Fruit fly (Drosophila melanogaster): Measurements from ENCODE around the gene CG8086.

Gene CG8086

dm6 chr2L:8239032-8239650 lies 18.2 kb downstream of the CG8086 start:
- TF ChIP-seq Eip75B (GFP tag; optimal IDR thresholded peaks at IDR 0.05) (no peak), fkh (GFP tag; optimal IDR thresholded peaks at IDR 0.05) (peak; percentile 80), achi (GFP tag; optimal IDR thresholded peaks at IDR 0.05) (no peak), CG6163 (GFP tag; IDR thresholded peaks at IDR 0.05) (no peak)

- TF ChIP-seq Hr39 (GFP tag; optimal IDR thresholded peaks at IDR 0.05), result no peak
- peak; percentile 31 for TF ChIP-seq Met (GFP tag; optimal IDR thresholded peaks at IDR 0.05)
- peak; percentile 18 for TF ChIP-seq esn (GFP tag; optimal IDR thresholded peaks at IDR 0.05)
- peak; percentile 3 to 45 for TF ChIP-seq ss (GFP tag; optimal IDR thresholded peaks at IDR 0.05)
- TF ChIP-seq CG34406 (GFP tag; optimal IDR thresholded peaks at IDR 0.05), result peak; percentile 26
- TF ChIP-seq Hr4 (GFP tag; optimal IDR thresholded peaks at IDR 0.05), result no peak
- TF ChIP-seq CG6792 (GFP tag; optimal IDR thresholded peaks at IDR 0.05), result peak; percentile 41
- peak; percentile 39 for TF ChIP-seq Blimp-1 (GFP tag; optimal IDR thresholded peaks at IDR 0.05)
- TF ChIP-seq vri (GFP tag; optimal IDR thresholded peaks at IDR 0.05), result peak; percentile 16
- no peak for TF ChIP-seq CG6163 (GFP tag; IDR thresholded peaks at IDR 0.05)
- no peak for TF ChIP-seq pdm3 (GFP tag; optimal IDR thresholded peaks at IDR 0.05)
- no peak for TF ChIP-seq CG8119 (GFP tag; IDR thresholded peaks at IDR 0.05)
- TF ChIP-seq CG8319 (GFP tag; optimal IDR thresholded peaks at IDR 0.05), result no peak
- peak; percentile 25 for TF ChIP-seq CG8632 (GFP tag; optimal IDR thresholded peaks at IDR 0.05)
- peak; percentile 28 for TF ChIP-seq Eip78C (GFP tag)
- TF ChIP-seq fkh (GFP tag; optimal IDR thresholded peaks at IDR 0.05), result peak; percentile 35
- TF ChIP-seq CG10631 (GFP tag; optimal IDR thresholded peaks at IDR 0.05), result peak; percentile 2
Measured at dm6 chr2L:8233571-8233970, 23.7 kb downstream of the CG8086 start.

- TF ChIP-seq CG7368 (GFP tag; optimal IDR thresholded peaks at IDR 0.05), result peak; percentile 83
- TF ChIP-seq Eip93F (GFP tag; optimal IDR thresholded peaks at IDR 0.05), result no peak
- peak; percentile 91 for TF ChIP-seq CG10669 (GFP tag; optimal IDR thresholded peaks at IDR 0.05)
- TF ChIP-seq spab (GFP tag; optimal IDR thresholded peaks at IDR 0.05), result peak; percentile 89
- peak; percentile 54 for TF ChIP-seq esn (GFP tag; optimal IDR thresholded peaks at IDR 0.05)
- peak; percentile 86 for TF ChIP-seq CG3919 (GFP tag; optimal IDR thresholded peaks at IDR 0.05)
- peak; percentile 82 for TF ChIP-seq Eip75B (GFP tag; optimal IDR thresholded peaks at IDR 0.05)
- TF ChIP-seq eg (GFP tag; IDR thresholded peaks at IDR 0.05), result peak; percentile 82
- peak; percentile 81 for TF ChIP-seq CG11762 (GFP tag; optimal IDR thresholded peaks at IDR 0.05; ENCODE audit: insufficient read depth)
- peak; percentile 83 for TF ChIP-seq achi (GFP tag; optimal IDR thresholded peaks at IDR 0.05)
- TF ChIP-seq Gug (GFP tag; IDR thresholded peaks at IDR 0.05), result peak; percentile 73
- TF ChIP-seq CG11294 (GFP tag; IDR thresholded peaks at IDR 0.05), result peak; percentile 69; the same call in 1 of the 2 replicates
- peak; percentile 59 for TF ChIP-seq Hr39 (GFP tag; optimal IDR thresholded peaks at IDR 0.05)
- TF ChIP-seq Hr4 (GFP tag; optimal IDR thresholded peaks at IDR 0.05), result peak; percentile 71
- TF ChIP-seq fd59A (GFP tag; optimal IDR thresholded peaks at IDR 0.05), result peak; percentile 86
- peak; percentile 70 for TF ChIP-seq CG8319 (GFP tag; optimal IDR thresholded peaks at IDR 0.05)
- peak; percentile 46 for TF ChIP-seq Ets21C (GFP tag; optimal IDR thresholded peaks at IDR 0.05)
- TF ChIP-seq dsx (GFP tag; optimal IDR thresholded peaks at IDR 0.05; ENCODE audit: poor library complexity, severe bottlenecking), result peak; percentile 88
- TF ChIP-seq ss (GFP tag; optimal IDR thresholded peaks at IDR 0.05), result peak; percentile 89 to 91
- TF ChIP-seq topi (GFP tag; optimal IDR thresholded peaks at IDR 0.05), result peak; percentile 57
- TF ChIP-seq CG6854 (GFP tag; optimal IDR thresholded peaks at IDR 0.05), result peak; percentile 1
- no peak for TF ChIP-seq Hr38 (GFP tag; optimal IDR thresholded peaks at IDR 0.05)
- peak; percentile 82 for TF ChIP-seq Sox14 (GFP tag; optimal IDR thresholded peaks at IDR 0.05)
- TF ChIP-seq Eip78C (GFP tag), result peak; percentile 94
- peak; percentile 49 for TF ChIP-seq cyc (GFP tag; optimal IDR thresholded peaks at IDR 0.05)
- peak; percentile 82 for TF ChIP-seq OdsH (GFP tag; optimal IDR thresholded peaks at IDR 0.05)
- peak; percentile 68 for TF ChIP-seq CG8632 (GFP tag; optimal IDR thresholded peaks at IDR 0.05)
- TF ChIP-seq salr (GFP tag; optimal IDR thresholded peaks at IDR 0.05), result peak; percentile 78 to 86
- TF ChIP-seq Blimp-1 (GFP tag; optimal IDR thresholded peaks at IDR 0.05), result no peak
- peak; percentile 7 for TF ChIP-seq fd85E (GFP tag; optimal IDR thresholded peaks at IDR 0.05)
- TF ChIP-seq pdm3 (GFP tag; optimal IDR thresholded peaks at IDR 0.05), result peak; percentile 77
- TF ChIP-seq CG9139 (GFP tag; optimal IDR thresholded peaks at IDR 0.05), result peak; percentile 86
- peak; percentile 72 for TF ChIP-seq CG34406 (GFP tag; optimal IDR thresholded peaks at IDR 0.05)
- peak; percentile 60 for TF ChIP-seq CG16779 (tag; optimal IDR thresholded peaks at IDR 0.05)
- peak; percentile 76 for TF ChIP-seq CG32006 (GFP tag; optimal IDR thresholded peaks at IDR 0.05)
- peak; percentile 91 for TF ChIP-seq CG3032 (tag; optimal IDR thresholded peaks at IDR 0.05)
- peak; percentile 45 for TF ChIP-seq CG11902 (GFP tag; optimal IDR thresholded peaks at IDR 0.05)
- no peak for TF ChIP-seq fkh (GFP tag; optimal IDR thresholded peaks at IDR 0.05)
- TF ChIP-seq Met (GFP tag; optimal IDR thresholded peaks at IDR 0.05), result peak; percentile 72
- TF ChIP-seq vri (GFP tag; optimal IDR thresholded peaks at IDR 0.05), result no peak
Measured at dm6 chr2L:8232389-8232788, 24.9 kb downstream of the CG8086 start.

Measured in whole organism, prepupa.